Fruit fly (Drosophila melanogaster) whole organism, wandering third instar larva: Measurements from ENCODE around the gene Vha16-2.

Source experiments
- Abd-B ChIP-seq: fragments of >200 bp; optimal IDR thresholded peaks from 2 replicates; lab custom pipeline; 2017; ENCODE audit warnings: missing biosample characterization, missing genetic modification characterization
- CrebA ChIP-seq: fragments of 200-800 bp; sonication (Bioruptor generic); optimal IDR thresholded peaks from 2 replicates; lab custom pipeline; 2016; ENCODE audit warnings: missing biosample characterization, mild to moderate bottlenecking, missing genetic modification characterization, borderline replicate concordance
- Dif ChIP-seq: fragments of 200-275, 200-300 bp; sonication (Bioruptor generic); optimal IDR thresholded peaks from 2 replicates; lab custom pipeline; 2018; ENCODE audit warnings: missing biosample characterization, missing genetic modification characterization; ENCODE audit not compliant: partially characterized antibody
- GATAd ChIP-seq: sonication (Bioruptor generic); optimal IDR thresholded peaks from 2 replicates; lab custom pipeline; 2016; ENCODE audit warnings: missing biosample characterization, missing genetic modification characterization
- HLH106 ChIP-seq: fragments of 200-800 bp; optimal IDR thresholded peaks from 3 replicates; lab custom pipeline; 2019; ENCODE audit warnings: missing biosample characterization, mild to moderate bottlenecking, missing genetic modification characterization, moderate library complexity
- Jra ChIP-seq: sonication (Bioruptor generic); optimal IDR thresholded peaks from 2 replicates; lab custom pipeline; 2016; ENCODE audit warnings: missing biosample characterization, missing genetic modification characterization
- jim ChIP-seq: fragments of 175-275, 200-325 bp; sonication (Bioruptor generic); optimal IDR thresholded peaks from 2 replicates; lab custom pipeline; 2016; ENCODE audit warnings: missing biosample characterization, mild to moderate bottlenecking, missing genetic modification characterization
- lola ChIP-seq: fragments of >200 bp; optimal IDR thresholded peaks from 2 replicates; lab custom pipeline; 2017; ENCODE audit warnings: missing biosample characterization, missing genetic modification characterization
- pan ChIP-seq: fragments of >200 bp; optimal IDR thresholded peaks from 2 replicates; lab custom pipeline; 2017
- psq ChIP-seq: fragments of 200-800 bp; sonication (Bioruptor generic); optimal IDR thresholded peaks from 3 replicates; lab custom pipeline; 2017; ENCODE audit warnings: missing biosample characterization, mild to moderate bottlenecking, missing genetic modification characterization, moderate library complexity
- sv ChIP-seq: fragments of 200-800 bp; sonication (Bioruptor generic); optimal IDR thresholded peaks from 3 replicates; lab custom pipeline; 2016; ENCODE audit warnings: missing biosample characterization, missing genetic modification characterization
- usp ChIP-seq: fragments of >200 bp; optimal IDR thresholded peaks from 2 replicates; lab custom pipeline; 2017; ENCODE audit warnings: missing biosample characterization, missing genetic modification characterization

DNA sequence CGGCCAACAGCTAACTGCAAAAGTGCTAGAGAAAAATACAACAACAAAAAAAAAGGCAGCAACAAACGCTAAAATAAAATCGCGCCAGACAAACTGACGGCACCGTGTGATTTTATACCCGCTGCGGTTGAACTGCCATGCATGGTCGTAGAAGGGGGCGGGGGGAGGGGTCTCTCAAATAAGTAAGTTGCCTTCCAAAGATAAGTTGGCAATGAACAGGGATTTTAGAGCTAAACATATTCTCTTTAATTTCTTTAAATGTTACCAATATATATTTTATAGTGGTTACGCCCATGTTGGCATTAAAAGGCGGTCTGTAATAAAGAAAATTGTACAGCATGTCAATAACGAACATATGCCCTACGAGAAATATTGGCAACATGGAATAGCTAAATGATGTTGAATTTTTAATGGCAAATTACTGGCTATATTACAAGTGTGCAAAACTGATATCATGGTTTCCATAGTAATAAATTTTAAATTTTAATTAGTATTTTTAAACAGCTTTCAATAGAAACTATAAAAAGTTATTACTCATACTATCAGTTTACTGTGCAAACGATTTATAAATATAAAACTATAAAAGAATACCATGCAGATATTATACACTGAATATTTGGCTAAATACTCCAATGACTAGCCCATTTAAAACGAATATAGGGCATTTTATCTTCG lies 43.4 kb upstream of the Vha16-2 start:
- TF ChIP-seq usp (GFP tag; lab: Kevin White, UChicago) = no peak
- TF ChIP-seq jim = peak; percentile 7
- peak; percentile 42 for TF ChIP-seq GATAd
- no peak for TF ChIP-seq Abd-B (GFP tag; lab: Kevin White, UChicago)
- no peak for TF ChIP-seq lola (GFP tag; lab: Kevin White, UChicago)
- no peak for TF ChIP-seq pan (lab: Kevin White, UChicago)
- peak; percentile 72 for TF ChIP-seq Jra (GFP tag; lab: Kevin White, UChicago)
- TF ChIP-seq HLH106 (tag; lab: Kevin White, UChicago) = peak; percentile 87
- peak; percentile 9 for TF ChIP-seq CrebA (GFP tag; lab: Kevin White, UChicago)
- peak; percentile 88 for TF ChIP-seq psq (GFP tag; lab: Kevin White, UChicago)
- peak; percentile 58 for TF ChIP-seq sv (GFP tag; lab: Kevin White, UChicago)
- TF ChIP-seq Dif (GFP tag; lab: Kevin White, UChicago) = no peak
